Fruit fly (Drosophila melanogaster) whole organism, embryonic: Measurements from ENCODE around the gene clumsy.

Source experiments
- Awh ChIP-seq: fragments of 200-800 bp; sonication (Bioruptor generic); IDR thresholded peaks from 2 replicates; pipeline ENCODE4, ENCODE4 v1.3.6; 2022; ENCODE audit warnings: missing biosample characterization, missing genetic modification characterization
- CG10543 ChIP-seq: fragments of 200-800 bp; sonication (Bioruptor generic); optimal IDR thresholded peaks from 3 replicates; lab custom pipeline; 2017; ENCODE audit warnings: missing biosample characterization, mild to moderate bottlenecking, missing genetic modification characterization, moderate library complexity
- CG11504 ChIP-seq: fragments of 200-800 bp; sonication (Bioruptor generic); optimal IDR thresholded peaks from 3 replicates; lab custom pipeline; 2019; ENCODE audit warnings: missing biosample characterization, mild to moderate bottlenecking, missing genetic modification characterization, moderate library complexity
- CG1233 ChIP-seq: fragments of 200-800 bp; sonication (Bioruptor generic); optimal IDR thresholded peaks from 4 replicates; lab custom pipeline; 2018; ENCODE audit warnings: missing biosample characterization, mild to moderate bottlenecking, missing genetic modification characterization
- CG17385 ChIP-seq: fragments of 200-800 bp; sonication (Bioruptor generic); optimal IDR thresholded peaks from 3 replicates; lab custom pipeline; 2018; ENCODE audit warnings: missing biosample characterization, mild to moderate bottlenecking, missing genetic modification characterization
- CG17568 ChIP-seq: fragments of 200-800 bp; sonication (Bioruptor generic); optimal IDR thresholded peaks from 2 replicates; lab custom pipeline; 2018; ENCODE audit warnings: missing biosample characterization, mild to moderate bottlenecking, missing genetic modification characterization, moderate library complexity
- CG17829 ChIP-seq: fragments of 200-800 bp; optimal IDR thresholded peaks from 2 replicates; lab custom pipeline; 2019; ENCODE audit warnings: missing biosample characterization, mild to moderate bottlenecking, missing genetic modification characterization, moderate library complexity
- CG1832 ChIP-seq: fragments of 200-800 bp; sonication (Bioruptor generic); optimal IDR thresholded peaks from 2 replicates; lab custom pipeline; 2017; ENCODE audit warnings: missing biosample characterization, mild to moderate bottlenecking, missing genetic modification characterization, inconsistent platforms
- CG31388 ChIP-seq: fragments of 200-800 bp; sonication (Bioruptor generic); optimal IDR thresholded peaks from 2 replicates; lab custom pipeline; 2016; ENCODE audit warnings: missing biosample characterization, missing genetic modification characterization
- CG4707 ChIP-seq: fragments of 200-800 bp; sonication (Bioruptor generic); optimal IDR thresholded peaks from 2 replicates; lab custom pipeline; 2018; ENCODE audit warnings: missing biosample characterization, mild to moderate bottlenecking, missing genetic modification characterization, moderate library complexity
- CG6683 ChIP-seq: fragments of 200-800 bp; sonication (Bioruptor generic); optimal IDR thresholded peaks from 2 replicates; lab custom pipeline; 2017; ENCODE audit warnings: missing biosample characterization, mild to moderate bottlenecking, missing genetic modification characterization, missing genetic modification reagents
- CG8765 ChIP-seq: fragments of 200-800 bp; sonication (Bioruptor generic); IDR thresholded peaks from 2 replicates; pipeline ENCODE4 v1.3.6; 2022; ENCODE audit warnings: missing biosample characterization, missing genetic modification characterization
- CG8944 ChIP-seq: fragments of 200-800 bp; sonication (Bioruptor generic); optimal IDR thresholded peaks from 3 replicates; lab custom pipeline; 2016; ENCODE audit warnings: missing biosample characterization, missing genetic modification characterization
- CG9932 ChIP-seq: fragments of 200-800 bp; sonication (Bioruptor generic); IDR thresholded peaks from 2 replicates; pipeline ENCODE4 v1.3.6; 2022; ENCODE audit warnings: missing biosample characterization, missing genetic modification characterization
- CTCF ChIP-seq: fragments of 200-800 bp; sonication (Bioruptor generic); optimal IDR thresholded peaks from 2 replicates; lab custom pipeline; 2017; ENCODE audit warnings: missing biosample characterization, mild to moderate bottlenecking, missing genetic modification characterization, moderate library complexity
- CoRest ChIP-seq: fragments of 200-800 bp; sonication (Bioruptor generic); optimal IDR thresholded peaks from 3 replicates; lab custom pipeline; 2018; ENCODE audit warnings: missing biosample characterization, mild to moderate bottlenecking, missing genetic modification characterization, moderate library complexity
- D ChIP-seq, 2 experiments: fragments of 200-800 bp in 1 of 2; fragments of >200 bp in 1 of 2; sonication (Bioruptor generic) in 1 of 2; optimal IDR thresholded peaks; 2 replicates in 1 of 2; 3 replicates in 1 of 2; lab custom pipeline; 2017; ENCODE audit warnings: mild to moderate bottlenecking in 1 of 2, missing biosample characterization in 1 of 2, missing genetic modification characterization in 1 of 2, missing genetic modification reagents in 1 of 2
- Doc3 ChIP-seq: fragments of 200-800 bp; sonication (Bioruptor generic); IDR thresholded peaks from 3 replicates; pipeline ENCODE4 v1.3.6; 2022; ENCODE audit warnings: missing biosample characterization, missing genetic modification characterization; ENCODE audit not compliant: partially characterized antibody
- Eip74EF ChIP-seq, 2 experiments: fragments of 200-800 bp in 1 of 2; fragments of >200 bp in 1 of 2; sonication (Bioruptor generic) in 1 of 2; optimal IDR thresholded peaks; 2 replicates each; lab custom pipeline; 2017 to 2019; ENCODE audit warnings: missing biosample characterization in 2 of 2, missing genetic modification characterization in 2 of 2, mild to moderate bottlenecking in 1 of 2, moderate library complexity in 1 of 2
- Ets97D ChIP-seq: fragments of 200-800 bp; sonication (Bioruptor generic); optimal IDR thresholded peaks from 3 replicates; lab custom pipeline; 2016; ENCODE audit warnings: missing biosample characterization, missing genetic modification characterization
- Hey ChIP-seq: fragments of 200-800 bp; sonication (Bioruptor generic); optimal IDR thresholded peaks from 3 replicates; lab custom pipeline; 2018; ENCODE audit warnings: missing biosample characterization, mild to moderate bottlenecking, missing genetic modification characterization
- Mad ChIP-seq: fragments of 200-800 bp; sonication (Bioruptor generic); optimal IDR thresholded peaks from 2 replicates; lab custom pipeline; 2016; ENCODE audit warnings: missing biosample characterization, missing genetic modification characterization
- Nf-YC ChIP-seq: fragments of 200-800 bp; optimal IDR thresholded peaks from 3 replicates; lab custom pipeline; 2019; ENCODE audit warnings: missing biosample characterization, mild to moderate bottlenecking, missing genetic modification characterization, moderate library complexity
- Pdp1 ChIP-seq, 2 experiments: fragments of 200-800 bp; sonication (Bioruptor generic); optimal IDR thresholded peaks; 3 replicates each; lab custom pipeline; 2016; ENCODE audit warnings: missing biosample characterization in 2 of 2, missing genetic modification characterization in 2 of 2, mild to moderate bottlenecking in 1 of 2, moderate library complexity in 1 of 2
- Ptx1 ChIP-seq: fragments of 200-800 bp; sonication (Bioruptor generic); IDR thresholded peaks from 2 replicates; pipeline ENCODE4 v1.3.6; 2022; ENCODE audit warnings: missing biosample characterization, missing genetic modification characterization
- Stat92E ChIP-seq, 3 experiments: fragments of >200 bp in 2 of 3; fragments of 200-800 bp in 1 of 3; sonication (Bioruptor generic) in 1 of 3; optimal IDR thresholded peaks; 2 replicates each; lab custom pipeline; 2017 to 2019; ENCODE audit warnings: missing biosample characterization in 3 of 3, missing genetic modification characterization in 3 of 3, mild to moderate bottlenecking in 1 of 3, moderate library complexity in 1 of 3
- Trl ChIP-seq, 3 experiments: fragments of >200 bp in 2 of 3; fragments of 200-800 bp in 1 of 3; sonication (Bioruptor generic) in 1 of 3; optimal IDR thresholded peaks; 2 replicates in 1 of 3; 3 replicates in 2 of 3; lab custom pipeline; 2016 to 2017; ENCODE audit warnings: missing biosample characterization in 1 of 3, missing genetic modification characterization in 1 of 3
- br ChIP-seq: fragments of >200 bp; optimal IDR thresholded peaks from 2 replicates; lab custom pipeline; 2017
- chm ChIP-seq: fragments of 200-800 bp; sonication (Bioruptor generic); IDR thresholded peaks from 2 replicates; pipeline ENCODE4 v1.3.6; 2022; ENCODE audit warnings: missing biosample characterization, missing genetic modification characterization
- disco-r ChIP-seq: fragments of 200-800 bp; sonication (Bioruptor generic); optimal IDR thresholded peaks from 2 replicates; lab custom pipeline; 2016; ENCODE audit warnings: missing biosample characterization, missing genetic modification characterization
- dm ChIP-seq: fragments of 200-800 bp; sonication (Bioruptor generic); optimal IDR thresholded peaks from 3 replicates; lab custom pipeline; 2016; ENCODE audit warnings: missing biosample characterization, missing genetic modification characterization
- ems ChIP-seq: fragments of 200-800 bp; sonication (Bioruptor generic); optimal IDR thresholded peaks from 3 replicates; lab custom pipeline; 2016; ENCODE audit warnings: missing biosample characterization, missing genetic modification characterization
- esg ChIP-seq: fragments of 200-800 bp; sonication (Bioruptor generic); conservative IDR thresholded peaks from 2 replicates; pipeline ENCODE4 v1.3.6; 2022; ENCODE audit warnings: missing biosample characterization, missing genetic modification characterization
- gfzf ChIP-seq: fragments of 200-800 bp; sonication (Bioruptor generic); optimal IDR thresholded peaks from 2 replicates; lab custom pipeline; 2016; ENCODE audit warnings: missing biosample characterization, mild to moderate bottlenecking, missing genetic modification characterization, moderate library complexity
- nerfin-1 ChIP-seq: fragments of 200-800 bp; sonication (Bioruptor generic); optimal IDR thresholded peaks from 3 replicates; lab custom pipeline; 2019; ENCODE audit warnings: missing biosample characterization, mild to moderate bottlenecking, missing genetic modification characterization, moderate library complexity
- oc ChIP-seq: fragments of 200-800 bp; sonication (Bioruptor generic); optimal IDR thresholded peaks from 2 replicates; lab custom pipeline; 2018; ENCODE audit warnings: missing biosample characterization, mild to moderate bottlenecking, missing genetic modification characterization, moderate library complexity
- onecut ChIP-seq: fragments of 200-800 bp; sonication (Bioruptor generic); IDR thresholded peaks from 2 replicates; pipeline ENCODE4 v1.3.6; 2022; ENCODE audit warnings: missing biosample characterization, missing genetic modification characterization
- phol ChIP-seq: fragments of 200-800 bp; sonication (Bioruptor generic); optimal IDR thresholded peaks from 3 replicates; lab custom pipeline; 2018; ENCODE audit warnings: missing biosample characterization, mild to moderate bottlenecking, missing genetic modification characterization, moderate library complexity
- psq ChIP-seq: fragments of 200-800 bp; sonication (Bioruptor generic); optimal IDR thresholded peaks from 2 replicates; lab custom pipeline; 2017; ENCODE audit warnings: missing biosample characterization, missing genetic modification characterization
- rib ChIP-seq: fragments of 200-800 bp; sonication (Bioruptor generic); IDR thresholded peaks from 2 replicates; pipeline ENCODE4 v1.3.6; 2022; ENCODE audit warnings: missing biosample characterization, missing genetic modification characterization
- sisA ChIP-seq: fragments of 200-800 bp; sonication (Bioruptor generic); IDR thresholded peaks from 2 replicates; pipeline ENCODE4 v1.3.6; 2022; ENCODE audit warnings: missing biosample characterization, missing genetic modification characterization
- sna ChIP-seq: fragments of 200-800 bp; sonication (Bioruptor generic); IDR thresholded peaks from 2 replicates; pipeline ENCODE4 v1.3.6; 2022; ENCODE audit warnings: missing biosample characterization, missing genetic modification characterization; ENCODE audit not compliant: partially characterized antibody
- ssp ChIP-seq: fragments of 200-800 bp; sonication (Bioruptor generic); IDR thresholded peaks from 2 replicates; pipeline ENCODE4 v1.3.6; 2022; ENCODE audit warnings: missing biosample characterization, missing genetic modification characterization
- tap ChIP-seq: fragments of 200-800 bp; optimal IDR thresholded peaks from 3 replicates; lab custom pipeline; 2019; ENCODE audit warnings: missing biosample characterization, mild to moderate bottlenecking, missing genetic modification characterization, moderate library complexity
- toy ChIP-seq: fragments of 200-800 bp; sonication (Bioruptor generic); IDR thresholded peaks from 2 replicates; pipeline ENCODE4 v1.3.6; 2022; ENCODE audit warnings: missing biosample characterization, missing genetic modification characterization
- vnd ChIP-seq: fragments of 200-800 bp; sonication (Bioruptor generic); IDR thresholded peaks from 3 replicates; pipeline ENCODE4 v1.3.6; 2022; ENCODE audit warnings: missing biosample characterization, missing genetic modification characterization; ENCODE audit not compliant: partially characterized antibody
- z ChIP-seq: fragments of 200-800 bp; sonication (Bioruptor generic); IDR thresholded peaks from 3 replicates; pipeline ENCODE4 v1.3.6; 2022; ENCODE audit warnings: missing biosample characterization, missing genetic modification characterization
- zf30C ChIP-seq: fragments of 200-800 bp; sonication (Bioruptor generic); optimal IDR thresholded peaks from 3 replicates; lab custom pipeline; 2018; ENCODE audit warnings: missing biosample characterization, mild to moderate bottlenecking, missing genetic modification characterization
- zfh2 ChIP-seq: fragments of 200-800 bp; sonication (Bioruptor generic); optimal IDR thresholded peaks from 2 replicates; lab custom pipeline; 2016; ENCODE audit warnings: missing biosample characterization, missing genetic modification characterization

The clumsy gene

dm6 chr2L:21237748-21238459 is 31.6 kb downstream of the clumsy start (continued):
- TF ChIP-seq D (optimal IDR thresholded peaks at IDR 0.05; lab: Kevin White, UChicago): peak; percentile 64
- no peak for TF ChIP-seq D (GFP tag; optimal IDR thresholded peaks at IDR 0.05; lab: Kevin White, UChicago)
- peak; percentile 18 for TF ChIP-seq zf30C (GFP tag; lab: Kevin White, UChicago)
- peak; percentile 29; the same call in 1 of the 2 replicates for TF ChIP-seq onecut (GFP tag; lab: Robert Waterston, UW)
- no peak for TF ChIP-seq Awh
- no peak for TF ChIP-seq chm (GFP tag; lab: Robert Waterston, UW)
- TF ChIP-seq CG31388: no peak
- TF ChIP-seq CG6683: no peak
- TF ChIP-seq ems (GFP tag; lab: Kevin White, UChicago): no peak
- TF ChIP-seq vnd (GFP tag; lab: Robert Waterston, UW): no peak
- TF ChIP-seq zfh2 (GFP tag; lab: Kevin White, UChicago): no peak
- TF ChIP-seq CG1233 (GFP tag; lab: Kevin White, UChicago): no peak
- TF ChIP-seq Eip74EF (GFP tag; optimal IDR thresholded peaks at IDR 0.05; lab: Kevin White, UChicago): no peak
- no peak for TF ChIP-seq toy
- no peak for TF ChIP-seq CG10543 (GFP tag; lab: Kevin White, UChicago)
- TF ChIP-seq CG9932: no peak
- TF ChIP-seq Ptx1 (GFP tag; lab: Robert Waterston, UW): no peak
- peak; percentile 86 for TF ChIP-seq Nf-YC (tag; lab: Kevin White, UChicago)
- no peak for TF ChIP-seq CG11504 (tag; lab: Kevin White, UChicago)
- no peak for TF ChIP-seq CG17568 (GFP tag; lab: Kevin White, UChicago)
- TF ChIP-seq gfzf (GFP tag; lab: Kevin White, UChicago): no peak
- no peak for TF ChIP-seq dm (GFP tag; lab: Kevin White, UChicago)
- no peak for TF ChIP-seq disco-r (GFP tag; lab: Kevin White, UChicago)
- TF ChIP-seq Mad (GFP tag; lab: Kevin White, UChicago): no peak
- TF ChIP-seq Hey (tag; lab: Kevin White, UChicago): no peak
- TF ChIP-seq Ets97D (GFP tag; lab: Kevin White, UChicago): no peak
- TF ChIP-seq oc (tag; lab: Kevin White, UChicago): no peak
- no peak for TF ChIP-seq Doc3 (GFP tag; lab: Robert Waterston, UW)
- TF ChIP-seq Stat92E (GFP tag; optimal IDR thresholded peaks at IDR 0.05; lab: Kevin White, UChicago): no peak
- peak; percentile 8 for TF ChIP-seq CG4707 (GFP tag; lab: Kevin White, UChicago)
- TF ChIP-seq CG17385 (GFP tag; lab: Kevin White, UChicago): no peak
- no peak for TF ChIP-seq phol (tag; lab: Kevin White, UChicago)
- no peak for TF ChIP-seq CG8765 (GFP tag; lab: Robert Waterston, UW)
- TF ChIP-seq CG8944: no peak
- TF ChIP-seq rib (GFP tag; lab: Robert Waterston, UW): no peak
- TF ChIP-seq sna (GFP tag; lab: Robert Waterston, UW): no peak
- TF ChIP-seq esg (GFP tag; lab: Robert Waterston, UW): no peak
- peak; percentile 95 to 98 for TF ChIP-seq Trl (optimal IDR thresholded peaks at IDR 0.05; lab: Kevin White, UChicago)
- TF ChIP-seq Trl (GFP tag; optimal IDR thresholded peaks at IDR 0.05; lab: Kevin White, UChicago): peak; percentile 69
- TF ChIP-seq CG17829 (tag; lab: Kevin White, UChicago): peak; percentile 15
- no peak for TF ChIP-seq CoRest (tag; lab: Kevin White, UChicago)
- TF ChIP-seq psq (GFP tag; lab: Kevin White, UChicago): peak; percentile 94
- TF ChIP-seq tap (tag; lab: Kevin White, UChicago): no peak
- no peak for TF ChIP-seq Pdp1 (GFP tag; optimal IDR thresholded peaks at IDR 0.05; lab: Kevin White, UChicago)
- TF ChIP-seq CG1832 (GFP tag; lab: Kevin White, UChicago): no peak
- TF ChIP-seq sisA (GFP tag; lab: Robert Waterston, UW): no peak
- TF ChIP-seq ssp (GFP tag; lab: Robert Waterston, UW): no peak
- TF ChIP-seq CTCF (GFP tag; lab: Kevin White, UChicago): peak; percentile 88
- TF ChIP-seq br: no peak
- TF ChIP-seq nerfin-1 (tag; lab: Kevin White, UChicago): no peak
- no peak for TF ChIP-seq z (GFP tag; lab: Robert Waterston, UW)
